Fruit fly (Drosophila melanogaster) whole organism, pupa: ENCODE measurements around the gene CG33223.

Experiments used
- CG10348 ChIP-seq: fragments of 200-800 bp; sonication (Bioruptor generic); IDR thresholded peaks from 2 replicates; pipeline ENCODE4 v1.3.6; 2022; ENCODE audit warnings: missing biosample characterization, missing genetic modification characterization
- CG12605 ChIP-seq: fragments of 200-800 bp; sonication (Bioruptor generic); IDR thresholded peaks from 2 replicates; pipeline ENCODE4 v1.3.6; 2022; ENCODE audit warnings: missing biosample characterization, missing genetic modification characterization
- CG13204 ChIP-seq: fragments of 200-800 bp; sonication (Bioruptor generic); optimal IDR thresholded peaks from 2 replicates; lab custom pipeline; 2018; ENCODE audit warnings: missing biosample characterization, mild to moderate bottlenecking, missing genetic modification characterization, moderate library complexity
- CG14655 ChIP-seq: fragments of 200-800 bp; sonication (Bioruptor generic); optimal IDR thresholded peaks from 3 replicates; lab custom pipeline; 2017; ENCODE audit warnings: mild to moderate bottlenecking, missing biosample characterization, missing genetic modification reagents, missing genetic modification characterization
- CG15710 ChIP-seq: fragments of 200-800 bp; sonication (Bioruptor generic); optimal IDR thresholded peaks from 2 replicates; lab custom pipeline; 2018; ENCODE audit warnings: missing biosample characterization, mild to moderate bottlenecking, missing genetic modification characterization, moderate library complexity
- CG17806 ChIP-seq: fragments of 200-800 bp; sonication (Bioruptor generic); optimal IDR thresholded peaks from 2 replicates; lab custom pipeline; 2018; ENCODE audit warnings: missing biosample characterization, mild to moderate bottlenecking, missing genetic modification characterization, moderate library complexity
- CG32121 ChIP-seq: fragments of 200-800 bp; sonication (Bioruptor generic); IDR thresholded peaks from 2 replicates; pipeline ENCODE4 v1.3.6; 2022; ENCODE audit warnings: missing biosample characterization, missing genetic modification characterization
- CG34367 ChIP-seq: fragments of 200-800 bp; sonication (Bioruptor generic); optimal IDR thresholded peaks from 2 replicates; lab custom pipeline; 2018; ENCODE audit warnings: missing biosample characterization, mild to moderate bottlenecking, missing genetic modification characterization
- CG4496 ChIP-seq: fragments of 200-800 bp; sonication (Bioruptor generic); IDR thresholded peaks from 3 replicates; pipeline ENCODE4 v1.3.6; 2022; ENCODE audit warnings: missing biosample characterization, missing genetic modification characterization
- CG8159 ChIP-seq: fragments of 200-800 bp; sonication (Bioruptor generic); optimal IDR thresholded peaks from 3 replicates; lab custom pipeline; 2018; ENCODE audit warnings: missing biosample characterization, mild to moderate bottlenecking, missing genetic modification characterization, moderate library complexity
- CG8301 ChIP-seq: fragments of 200-800 bp; sonication (Bioruptor generic); optimal IDR thresholded peaks from 2 replicates; lab custom pipeline; 2018; ENCODE audit warnings: missing biosample characterization, mild to moderate bottlenecking, missing genetic modification characterization
- CG9948 ChIP-seq: fragments of 200-800 bp; sonication (Bioruptor generic); optimal IDR thresholded peaks from 2 replicates; lab custom pipeline; 2018; ENCODE audit warnings: missing biosample characterization, mild to moderate bottlenecking, missing genetic modification characterization, moderate library complexity
- D1 ChIP-seq: fragments of 200-800 bp; sonication (Bioruptor generic); optimal IDR thresholded peaks from 2 replicates; lab custom pipeline; 2018; ENCODE audit warnings: missing biosample characterization, mild to moderate bottlenecking, missing genetic modification characterization, moderate library complexity
- EcR ChIP-seq: fragments of 200-800 bp; sonication (Bioruptor generic); optimal IDR thresholded peaks from 3 replicates; lab custom pipeline; 2019; ENCODE audit warnings: missing biosample characterization, missing genetic modification characterization, mild to moderate bottlenecking, moderate library complexity, missing genetic modification reagents
- Ets98B ChIP-seq: fragments of 200-800 bp; sonication (Bioruptor generic); IDR thresholded peaks from 2 replicates; pipeline ENCODE4 v1.3.6; 2022; ENCODE audit warnings: missing biosample characterization, missing genetic modification characterization
- Pif1A ChIP-seq: fragments of 200-800 bp; sonication (Bioruptor generic); optimal IDR thresholded peaks from 3 replicates; lab custom pipeline; 2016; ENCODE audit warnings: missing biosample characterization, missing genetic modification characterization
- Pif1B ChIP-seq: fragments of 200-800 bp; sonication (Bioruptor generic); optimal IDR thresholded peaks from 3 replicates; lab custom pipeline; 2016; ENCODE audit warnings: missing biosample characterization, missing genetic modification characterization
- fd96Ca ChIP-seq: fragments of 200-800 bp; sonication (Bioruptor generic); IDR thresholded peaks from 3 replicates; pipeline ENCODE4 v1.3.6; 2022; ENCODE audit warnings: missing biosample characterization, missing genetic modification characterization
- rn ChIP-seq: fragments of 200-800 bp; sonication (Bioruptor generic); IDR thresholded peaks from 2 replicates; pipeline ENCODE4 v1.3.6; 2022; ENCODE audit warnings: missing biosample characterization, missing genetic modification characterization

Gene CG33223

dm6 chrX:8483671-8484070, at the start of gene CG33223:
TSS of gene CG33223 (minus strand) at chrX:8483885.
- TF ChIP-seq CG34367 (tag; lab: Kevin White, UChicago), result no peak
- TF ChIP-seq Pif1A (GFP tag; lab: Kevin White, UChicago), result no peak
- TF ChIP-seq CG4496 (GFP tag; lab: Robert Waterston, UW), result no peak
- TF ChIP-seq CG32121 (GFP tag; lab: Robert Waterston, UW), result no peak
- no peak for TF ChIP-seq CG8301 (tag; lab: Kevin White, UChicago)
- no peak for TF ChIP-seq CG10348 (GFP tag; lab: Robert Waterston, UW)
- TF ChIP-seq CG15710 (tag; lab: Kevin White, UChicago), result no peak
- TF ChIP-seq Ets98B (GFP tag; lab: Robert Waterston, UW), result no peak
- TF ChIP-seq CG13204 (GFP tag; lab: Kevin White, UChicago), result no peak
- TF ChIP-seq fd96Ca (GFP tag; lab: Robert Waterston, UW), result no peak
- TF ChIP-seq CG8159 (tag; lab: Kevin White, UChicago), result no peak

dm6 chrX:8531775-8532174, 48.1 kb upstream of the CG33223 start:
- TF ChIP-seq CG15710 (tag; lab: Kevin White, UChicago), result no peak
- peak; percentile 13; the same call in 1 of the 2 replicates for TF ChIP-seq Ets98B (GFP tag; lab: Robert Waterston, UW)

DNA sequence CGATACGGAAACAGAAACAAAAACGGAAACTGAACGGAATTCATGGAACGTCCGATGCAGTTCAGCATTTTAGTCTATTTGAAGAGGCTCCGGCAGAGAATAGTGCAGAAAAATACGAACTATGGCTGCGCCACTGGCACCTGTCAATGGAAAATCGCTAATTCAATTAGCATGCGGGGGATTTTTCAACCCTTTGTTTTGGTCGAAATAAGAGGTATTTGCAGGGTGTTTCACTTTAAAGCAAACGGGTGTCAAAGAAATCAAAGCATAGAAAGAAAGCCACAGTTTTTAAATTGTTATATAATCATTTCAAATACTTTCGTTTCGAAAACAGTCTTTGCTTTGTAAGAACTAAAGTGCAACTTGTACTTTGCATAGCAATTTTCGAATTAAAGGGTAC, 45.9 kb upstream of the CG33223 start, which contains the start of gene PIP82:
PIP82 (minus strand) TSS at position 101 of the 400 bp plus-strand sequence.
- TF ChIP-seq Pif1A (GFP tag; lab: Kevin White, UChicago) (no peak), CG12605 (no peak)

DNA sequence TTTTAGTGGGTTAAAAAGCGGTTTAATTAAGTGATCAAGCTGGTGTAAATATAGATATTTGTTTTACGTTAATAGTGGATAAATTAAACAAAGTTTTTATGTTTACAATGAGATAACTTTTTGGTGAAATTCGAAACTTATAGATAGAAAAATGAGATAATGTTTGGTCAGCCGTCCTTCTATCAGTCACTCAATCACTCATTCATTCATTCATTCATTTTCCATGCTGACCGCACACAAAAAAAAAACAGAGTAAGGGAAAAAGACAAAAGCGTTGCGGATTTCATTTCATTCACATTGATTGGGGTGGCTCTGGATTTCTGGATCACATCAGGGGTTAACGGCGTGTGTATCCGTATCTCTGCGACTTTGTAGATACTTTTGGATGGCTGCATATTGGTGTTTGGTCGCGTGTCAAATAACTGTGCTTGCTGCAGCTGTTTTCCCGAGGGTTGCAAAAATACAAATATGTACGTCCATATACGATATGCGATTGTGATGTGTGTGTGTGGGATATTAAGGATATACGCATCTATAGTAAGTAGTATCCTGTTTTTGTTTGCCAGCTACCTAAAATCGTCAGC, 40.0 kb upstream of the CG33223 start:
- TF ChIP-seq CG9948 (tag; lab: Kevin White, UChicago) (no peak), CG15710 (tag; lab: Kevin White, UChicago) (no peak), CG8159 (tag; lab: Kevin White, UChicago) (no peak), Pif1A (GFP tag; lab: Kevin White, UChicago) (no peak), rn (GFP tag; lab: Robert Waterston, UW) (no peak), CG12605 (no peak), fd96Ca (GFP tag; lab: Robert Waterston, UW) (no peak), CG34367 (tag; lab: Kevin White, UChicago) (no peak)

DNA sequence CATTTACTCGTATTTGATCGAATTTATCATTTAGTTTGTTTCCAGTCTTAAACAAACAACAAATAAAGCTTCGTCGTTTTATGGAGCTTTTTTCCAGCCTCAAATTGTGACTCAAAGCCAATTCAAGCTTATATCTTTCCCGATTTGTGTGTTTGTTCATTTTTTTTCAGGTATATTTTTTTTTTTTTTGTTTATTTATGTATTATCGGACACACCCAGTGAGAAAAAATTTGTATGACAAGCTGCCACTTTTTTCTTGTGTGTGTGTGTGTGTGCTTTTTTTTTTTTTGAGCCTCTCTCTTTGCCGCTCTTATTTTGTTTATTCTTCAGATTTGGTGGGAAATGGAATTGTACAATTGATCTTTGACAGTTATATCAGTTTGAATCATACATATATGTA, 38.8 kb upstream of the CG33223 start:
- no peak for TF ChIP-seq D1 (tag; lab: Kevin White, UChicago)
- peak; percentile 8 for TF ChIP-seq Pif1A (GFP tag; lab: Kevin White, UChicago)
- peak; percentile 30; the same call in 1 of the 2 replicates for TF ChIP-seq CG32121 (GFP tag; lab: Robert Waterston, UW)

dm6 chrX:8521492-8521891, 37.8 kb upstream of the CG33223 start:
- TF ChIP-seq CG32121 (GFP tag; lab: Robert Waterston, UW) (peak; percentile 64), CG8301 (tag; lab: Kevin White, UChicago) (peak; percentile 50), CG14655 (GFP tag; lab: Kevin White, UChicago) (peak; percentile 55), rn (GFP tag; lab: Robert Waterston, UW) (no peak), CG4496 (GFP tag; lab: Robert Waterston, UW) (peak; percentile 52; the same call in 2 of the 3 replicates), CG17806 (tag; lab: Kevin White, UChicago) (no peak), Ets98B (GFP tag; lab: Robert Waterston, UW) (peak; percentile 26; the same call in 1 of the 2 replicates), EcR (GFP tag; lab: Kevin White, UChicago) (no peak), D1 (tag; lab: Kevin White, UChicago) (no peak), CG8159 (tag; lab: Kevin White, UChicago) (no peak), CG34367 (tag; lab: Kevin White, UChicago) (no peak), CG15710 (tag; lab: Kevin White, UChicago) (no peak), CG10348 (GFP tag; lab: Robert Waterston, UW) (no peak), Pif1A (GFP tag; lab: Kevin White, UChicago) (no peak)

dm6 chrX:8520517-8520916, 36.8 kb upstream of the CG33223 start:
- TF ChIP-seq EcR (GFP tag; lab: Kevin White, UChicago), result no peak
- TF ChIP-seq Pif1B, result no peak
- TF ChIP-seq CG4496 (GFP tag; lab: Robert Waterston, UW), result no peak
- no peak for TF ChIP-seq D1 (tag; lab: Kevin White, UChicago)
- TF ChIP-seq fd96Ca (GFP tag; lab: Robert Waterston, UW), result no peak
- TF ChIP-seq CG34367 (tag; lab: Kevin White, UChicago), result no peak
- no peak for TF ChIP-seq Ets98B (GFP tag; lab: Robert Waterston, UW)
- no peak for TF ChIP-seq rn (GFP tag; lab: Robert Waterston, UW)
